Worm (Caenorhabditis elegans) whole organism, L3 larva: ENCODE measurements around the gene immt-2.

Experiments used
- R02D3.7 ChIP-seq: fragments of 150-350 bp; optimal IDR thresholded peaks from 2 replicates; lab custom pipeline; 2014; ENCODE audit warnings: missing biosample characterization, missing genetic modification characterization
- ZK546.5 ChIP-seq: sonication (generic microtip); optimal IDR thresholded peaks from 2 replicates; lab custom pipeline; 2017; ENCODE audit warnings: missing biosample characterization, missing genetic modification characterization
- aly-2 ChIP-seq: fragments of 150-350 bp; optimal IDR thresholded peaks from 2 replicates; lab custom pipeline; 2014; ENCODE audit warnings: missing biosample characterization, missing genetic modification characterization
- ama-1 ChIP-seq: fragments of 150-350 bp; optimal IDR thresholded peaks from 2 replicates; lab custom pipeline; 2018
- ceh-16 ChIP-seq: sonication (generic microtip); optimal IDR thresholded peaks from 2 replicates; lab custom pipeline; 2017; ENCODE audit warnings: missing biosample characterization, missing genetic modification characterization
- ceh-28 ChIP-seq: fragments of 150-350 bp; optimal IDR thresholded peaks from 2 replicates; lab custom pipeline; 2014; ENCODE audit warnings: missing biosample characterization, missing genetic modification reagents, missing genetic modification characterization
- ceh-82 ChIP-seq: fragments of 150-350 bp; optimal IDR thresholded peaks from 2 replicates; lab custom pipeline; 2014; ENCODE audit warnings: missing biosample characterization, missing genetic modification characterization
- ceh-9 ChIP-seq: sonication (generic microtip); optimal IDR thresholded peaks from 2 replicates; lab custom pipeline; 2018; ENCODE audit warnings: missing biosample characterization, missing genetic modification characterization
- daf-12 ChIP-seq: fragments of 150-350 bp; optimal IDR thresholded peaks from 2 replicates; lab custom pipeline; 2014; ENCODE audit warnings: missing biosample characterization, missing genetic modification reagents, missing genetic modification characterization
- egl-27 ChIP-seq: sonication (generic microtip); optimal IDR thresholded peaks from 4 replicates; lab custom pipeline; 2017; ENCODE audit warnings: missing biosample characterization, missing genetic modification reagents, missing genetic modification characterization
- egl-5 ChIP-seq: fragments of 150-350 bp; optimal IDR thresholded peaks from 2 replicates; lab custom pipeline; 2017; ENCODE audit warnings: missing biosample characterization, missing genetic modification reagents, missing genetic modification characterization, inconsistent platforms
- elt-1 ChIP-seq: fragments of 150-350 bp; optimal IDR thresholded peaks from 2 replicates; lab custom pipeline; 2014; ENCODE audit warnings: missing biosample characterization, missing genetic modification characterization
- elt-2 ChIP-seq: sonication (generic microtip); optimal IDR thresholded peaks from 2 replicates; lab custom pipeline; 2016; ENCODE audit warnings: missing genetic modification reagents, mild to moderate bottlenecking, missing genetic modification characterization, missing compliant biosample characterization
- elt-3 ChIP-seq, 3 experiments: fragments of 150-350 bp in 1 of 3; sonication (generic microtip) in 2 of 3; optimal IDR thresholded peaks; 2 replicates in 2 of 3; 4 replicates in 1 of 3; lab custom pipeline; 2014 to 2017; ENCODE audit warnings: missing biosample characterization in 3 of 3, missing genetic modification characterization in 3 of 3
- fkh-10 ChIP-seq: sonication (generic microtip); optimal IDR thresholded peaks from 2 replicates; lab custom pipeline; 2017; ENCODE audit warnings: missing biosample characterization, missing genetic modification reagents, missing genetic modification characterization
- fkh-2 ChIP-seq: fragments of 150-350 bp; optimal IDR thresholded peaks from 2 replicates; lab custom pipeline; 2014; ENCODE audit warnings: missing biosample characterization, missing genetic modification reagents, missing genetic modification characterization
- fos-1 ChIP-seq: fragments of 150-350 bp; optimal IDR thresholded peaks from 2 replicates; lab custom pipeline; 2014; ENCODE audit warnings: missing biosample characterization, missing genetic modification characterization
- hmg-11 ChIP-seq: sonication (generic microtip); optimal IDR thresholded peaks from 2 replicates; lab custom pipeline; 2016; ENCODE audit warnings: missing genetic modification characterization, missing compliant biosample characterization
- jun-1 ChIP-seq: fragments of 150-350 bp; optimal IDR thresholded peaks from 2 replicates; lab custom pipeline; 2014; ENCODE audit warnings: missing biosample characterization, missing genetic modification reagents, missing genetic modification characterization
- lin-15B ChIP-seq: fragments of 150-350 bp; optimal IDR thresholded peaks from 2 replicates; lab custom pipeline; 2014; ENCODE audit warnings: missing biosample characterization, missing genetic modification characterization
- lin-39 ChIP-seq: fragments of 150-350 bp; optimal IDR thresholded peaks from 2 replicates; lab custom pipeline; 2018; ENCODE audit warnings: missing biosample characterization, missing genetic modification reagents, missing genetic modification characterization
- lsy-12 ChIP-seq: sonication (generic microtip); optimal IDR thresholded peaks from 2 replicates; lab custom pipeline; 2016; ENCODE audit warnings: mild to moderate bottlenecking, missing genetic modification characterization, missing compliant biosample characterization
- mdl-1 ChIP-seq: fragments of 150-350 bp; optimal IDR thresholded peaks from 2 replicates; lab custom pipeline; 2014; ENCODE audit warnings: missing biosample characterization, missing genetic modification characterization
- mml-1 ChIP-seq: fragments of 150-350 bp; sonication (generic microtip); optimal IDR thresholded peaks from 3 replicates; lab custom pipeline; 2014; ENCODE audit warnings: missing biosample characterization, missing genetic modification characterization
- nfya-1 ChIP-seq: sonication (generic microtip); optimal IDR thresholded peaks from 2 replicates; lab custom pipeline; 2017; ENCODE audit warnings: missing genetic modification characterization, mild to moderate bottlenecking, missing compliant biosample characterization, antibody characterized with exemption, moderate library complexity; ENCODE audit not compliant: insufficient read depth
- nhr-11 ChIP-seq: fragments of 150-350 bp; optimal IDR thresholded peaks from 2 replicates; lab custom pipeline; 2014; ENCODE audit warnings: missing biosample characterization, missing genetic modification characterization
- nhr-12 ChIP-seq: fragments of 150-350 bp; optimal IDR thresholded peaks from 2 replicates; lab custom pipeline; 2014; ENCODE audit warnings: missing biosample characterization, missing genetic modification characterization
- nhr-23 ChIP-seq: fragments of 150-350 bp; optimal IDR thresholded peaks from 2 replicates; lab custom pipeline; 2014; ENCODE audit warnings: missing biosample characterization, missing genetic modification reagents, missing genetic modification characterization
- nhr-237 ChIP-seq: fragments of 150-350 bp; optimal IDR thresholded peaks from 2 replicates; lab custom pipeline; 2014; ENCODE audit warnings: missing biosample characterization, missing genetic modification characterization
- nhr-25 ChIP-seq: sonication (generic microtip); optimal IDR thresholded peaks from 2 replicates; lab custom pipeline; 2017; ENCODE audit warnings: missing biosample characterization, missing genetic modification characterization
- nhr-28 ChIP-seq: fragments of 150-350 bp; optimal IDR thresholded peaks from 2 replicates; lab custom pipeline; 2014; ENCODE audit warnings: missing biosample characterization, missing genetic modification characterization
- nhr-43 ChIP-seq: sonication (generic microtip); optimal IDR thresholded peaks from 2 replicates; lab custom pipeline; 2016; ENCODE audit warnings: mild to moderate bottlenecking, missing genetic modification characterization, missing compliant biosample characterization; ENCODE audit not compliant: poor library complexity, severe bottlenecking
- nhr-67 ChIP-seq: fragments of 150-350 bp; optimal IDR thresholded peaks from 2 replicates; lab custom pipeline; 2014; ENCODE audit warnings: missing biosample characterization, missing genetic modification characterization
- nhr-76 ChIP-seq: fragments of 150-350 bp; sonication (generic microtip); optimal IDR thresholded peaks from 5 replicates; lab custom pipeline; 2014; ENCODE audit warnings: missing biosample characterization, missing genetic modification characterization
- nhr-77 ChIP-seq: fragments of 150-350 bp; optimal IDR thresholded peaks from 2 replicates; lab custom pipeline; 2014; ENCODE audit warnings: missing biosample characterization, missing genetic modification characterization
- pha-4 ChIP-seq: fragments of 150-350 bp; optimal IDR thresholded peaks from 2 replicates; lab custom pipeline; 2014; ENCODE audit warnings: missing biosample characterization, missing genetic modification reagents, missing genetic modification characterization
- pqm-1 ChIP-seq: fragments of 150-350 bp; optimal IDR thresholded peaks from 2 replicates; lab custom pipeline; 2017; ENCODE audit warnings: missing biosample characterization, missing genetic modification characterization, inconsistent platforms
- sea-2 ChIP-seq: fragments of 150-350 bp; sonication (generic microtip); optimal IDR thresholded peaks from 4 replicates; lab custom pipeline; 2014; ENCODE audit warnings: missing biosample characterization, missing genetic modification reagents, missing genetic modification characterization
- skn-1 ChIP-seq: fragments of 150-350 bp; optimal IDR thresholded peaks from 2 replicates; lab custom pipeline; 2014; ENCODE audit warnings: missing biosample characterization, missing genetic modification characterization
- snpc-4 ChIP-seq: fragments of 150-350 bp; optimal IDR thresholded peaks from 2 replicates; lab custom pipeline; 2014; ENCODE audit warnings: missing biosample characterization, missing genetic modification characterization
- tbx-2 ChIP-seq: sonication (generic microtip); optimal IDR thresholded peaks from 2 replicates; lab custom pipeline; 2016; ENCODE audit warnings: mild to moderate bottlenecking, missing genetic modification characterization, missing compliant biosample characterization
- unc-39 ChIP-seq: sonication (generic microtip); optimal IDR thresholded peaks from 4 replicates; lab custom pipeline; 2017; ENCODE audit warnings: missing biosample characterization, missing genetic modification characterization
- unc-62 ChIP-seq: fragments of 150-350 bp; sonication (generic microtip); optimal IDR thresholded peaks from 4 replicates; lab custom pipeline; 2014; ENCODE audit warnings: missing biosample characterization, missing genetic modification reagents, missing genetic modification characterization
- zag-1 ChIP-seq: fragments of 150-350 bp; optimal IDR thresholded peaks from 2 replicates; lab custom pipeline; 2014; ENCODE audit warnings: missing biosample characterization, missing genetic modification characterization
- ztf-11 ChIP-seq: fragments of 150-350 bp; optimal IDR thresholded peaks from 2 replicates; lab custom pipeline; 2014; ENCODE audit warnings: missing biosample characterization, missing genetic modification characterization
- ztf-4 ChIP-seq: fragments of 150-350 bp; optimal IDR thresholded peaks from 2 replicates; lab custom pipeline; 2014; ENCODE audit warnings: missing biosample characterization, missing genetic modification characterization

Gene immt-2

ce11 chrV:16793312-16793711 lies 4.2 kb downstream of the immt-2 start:
- TF ChIP-seq fos-1 (tag; lab: Kevin White, UChicago) (no peak), mdl-1 (tag; lab: Kevin White, UChicago) (no peak), hmg-11 (no peak), pqm-1 (tag; lab: Kevin White, UChicago) (no peak), unc-62 (no peak), fkh-2 (tag; lab: Kevin White, UChicago) (no peak), egl-27 (tag; lab: Kevin White, UChicago) (no peak), nhr-23 (tag; lab: Kevin White, UChicago) (no peak), ceh-28 (tag; lab: Kevin White, UChicago) (no peak), R02D3.7 (tag; lab: Kevin White, UChicago) (no peak), nhr-25 (no peak), nhr-77 (tag; lab: Kevin White, UChicago) (no peak), pha-4 (no peak), lin-39 (no peak), mml-1 (tag; lab: Kevin White, UChicago) (no peak), nhr-12 (tag; lab: Kevin White, UChicago) (no peak)

- TF ChIP-seq egl-27 (tag; lab: Kevin White, UChicago) (no peak), nhr-67 (tag; lab: Kevin White, UChicago) (no peak), nhr-23 (tag; lab: Kevin White, UChicago) (no peak), aly-2 (tag; lab: Kevin White, UChicago) (no peak), ama-1 (lab: Kevin White, UChicago) (no peak), nhr-11 (tag; lab: Kevin White, UChicago) (no peak), ceh-16 (tag; lab: Kevin White, UChicago) (no peak), elt-2 (tag; lab: Kevin White, UChicago) (no peak), elt-3 (tag; optimal IDR thresholded peaks at IDR 0.05; lab: Kevin White, UChicago) (no peak), jun-1 (tag; lab: Kevin White, UChicago) (no peak), unc-62 (no peak), hmg-11 (no peak), unc-39 (no peak), nhr-28 (tag; lab: Kevin White, UChicago) (no peak)
Measured at ce11 chrV:16794079-16794478, 5.0 kb downstream of the immt-2 start.

ce11 chrV:16794828-16795354 lies 5.8 kb downstream of the immt-2 start, which contains the start of the genes ctps-1 and pus-1:
Gene ctps-1, plus strand, starts transcription at chrV:16794878.
Gene pus-1, minus strand, starts transcription at chrV:16794952.
- TF ChIP-seq fkh-2 (tag; lab: Kevin White, UChicago) (no peak), unc-62 (no peak), R02D3.7 (tag; lab: Kevin White, UChicago) (peak; percentile 2), mml-1 (tag; lab: Kevin White, UChicago) (no peak), pqm-1 (tag; lab: Kevin White, UChicago) (no peak), nhr-237 (tag; lab: Kevin White, UChicago) (no peak), nfya-1 (tag; lab: Kevin White, UChicago) (peak; percentile 87), elt-1 (tag; lab: Kevin White, UChicago) (no peak), nhr-76 (tag; lab: Kevin White, UChicago) (no peak), ceh-16 (tag; lab: Kevin White, UChicago) (no peak), lin-39 (no peak), nhr-11 (tag; lab: Kevin White, UChicago) (no peak), skn-1 (no peak), lsy-12 (peak; percentile 15), nhr-25 (peak; percentile 37), tbx-2 (tag; lab: Kevin White, UChicago) (no peak), ztf-11 (no peak), elt-2 (tag; lab: Kevin White, UChicago) (peak; percentile 28), egl-27 (tag; lab: Kevin White, UChicago) (no peak), ZK546.5 (tag; lab: Kevin White, UChicago) (no peak), sea-2 (GFP tag; lab: Kevin White, UChicago) (no peak), ama-1 (lab: Kevin White, UChicago) (peak; percentile 30), fkh-10 (GFP tag; lab: Kevin White, UChicago) (peak; percentile 47), pha-4 (peak; percentile 80), nhr-12 (tag; lab: Kevin White, UChicago) (no peak), ztf-4 (no peak), mdl-1 (tag; lab: Kevin White, UChicago) (no peak), nhr-77 (tag; lab: Kevin White, UChicago) (no peak), hmg-11 (peak; percentile 48), fos-1 (tag; lab: Kevin White, UChicago) (no peak), ceh-82 (no peak), lin-15B (tag; lab: Kevin White, UChicago) (peak; percentile 54), zag-1 (tag; lab: Kevin White, UChicago) (no peak), nhr-23 (tag; lab: Kevin White, UChicago) (peak; percentile 78), ceh-28 (tag; lab: Kevin White, UChicago) (no peak), ceh-9 (tag; lab: Kevin White, UChicago) (no peak), nhr-67 (tag; lab: Kevin White, UChicago) (no peak), unc-39 (no peak), egl-5 (no peak), nhr-43 (tag; lab: Kevin White, UChicago) (no peak), daf-12 (tag; lab: Kevin White, UChicago) (no peak), snpc-4 (tag; lab: Kevin White, UChicago) (peak; percentile 92), elt-3 (tag; optimal IDR thresholded peaks at IDR 0.05; lab: Kevin White, UChicago) (no peak), jun-1 (tag; lab: Kevin White, UChicago) (peak; percentile 30)
